Fruit fly (Drosophila melanogaster): ENCODE data around the gene CG15760.

Gene CG15760

dm6 chrX:13630290-13630900 is 39.1 kb upstream of the CG15760 start (continued):
- TF ChIP-seq pan (optimal IDR thresholded peaks at IDR 0.05) (no peak), pan (GFP tag; optimal IDR thresholded peaks at IDR 0.05 in 1 of 2, IDR thresholded peaks at IDR 0.05 in 1 of 2) (peak in 1 of 2 experiments; percentile 23), ftz-f1 (GFP tag; optimal IDR thresholded peaks at IDR 0.05) (no peak), CG14667 (GFP tag; IDR thresholded peaks at IDR 0.05) (0 out of 2 replicates have a peak, but pooled peaks have one; percentile 7), CG1603 (tag; optimal IDR thresholded peaks at IDR 0.05) (peak; percentile 45), ham (GFP tag; IDR thresholded peaks at IDR 0.05) (no peak), Drgx (GFP tag; IDR thresholded peaks at IDR 0.05) (0 out of 2 replicates have a peak, but pooled peaks have one; percentile 8), CG13624 (GFP tag; optimal IDR thresholded peaks at IDR 0.05) (no peak), al (GFP tag; IDR thresholded peaks at IDR 0.05) (no peak), nau (GFP tag; optimal IDR thresholded peaks at IDR 0.05) (no peak), CG17568 (GFP tag; optimal IDR thresholded peaks at IDR 0.05) (no peak), CHES-1-like (GFP tag; optimal IDR thresholded peaks at IDR 0.05) (peak; percentile 15), CG12219 (GFP tag; optimal IDR thresholded peaks at IDR 0.05) (no peak), tll (GFP tag; optimal IDR thresholded peaks at IDR 0.05) (no peak), dpn (GFP tag; optimal IDR thresholded peaks at IDR 0.05) (peak; percentile 1 to 26), PHDP (tag; optimal IDR thresholded peaks at IDR 0.05) (peak; percentile 25), Mrtf (GFP tag; IDR thresholded peaks at IDR 0.05) (no peak), vvl (GFP tag; IDR thresholded peaks at IDR 0.05) (peak; percentile 25; the same call in 1 of the 2 replicates), CG10267 (tag; optimal IDR thresholded peaks at IDR 0.05) (peak; percentile 16), CG4424 (GFP tag; optimal IDR thresholded peaks at IDR 0.05) (peak; percentile 37), BEAF-32 (GFP tag; optimal IDR thresholded peaks at IDR 0.05) (no peak), odd (GFP tag; optimal IDR thresholded peaks at IDR 0.05) (no peak), Sry-δ (GFP tag; optimal IDR thresholded peaks at IDR 0.05) (peak; percentile 11), Atf-2 (GFP tag; optimal IDR thresholded peaks at IDR 0.05) (no peak), mld (GFP tag; IDR thresholded peaks at IDR 0.05; ENCODE audit: partially characterized antibody) (no peak), lola (GFP tag; optimal IDR thresholded peaks at IDR 0.05) (peak in 1 of 3 experiments; percentile 25), Dek (tag; optimal IDR thresholded peaks at IDR 0.05) (no peak), stwl (tag; optimal IDR thresholded peaks at IDR 0.05) (no peak), zen2 (GFP tag; IDR thresholded peaks at IDR 0.05; ENCODE audit: partially characterized antibody) (no peak), unpg (GFP tag; optimal IDR thresholded peaks at IDR 0.05) (peak; percentile 46), CG17359 (tag; optimal IDR thresholded peaks at IDR 0.05) (peak; percentile 30), Aef1 (GFP tag; IDR thresholded peaks at IDR 0.05) (no peak), CG10462 (GFP tag; optimal IDR thresholded peaks at IDR 0.05) (peak; percentile 3), dm (GFP tag; optimal IDR thresholded peaks at IDR 0.05) (no peak), Hsf (GFP tag; optimal IDR thresholded peaks at IDR 0.05) (peak; percentile 7), ranshi (GFP tag; IDR thresholded peaks at IDR 0.05) (no peak), gem (tag; optimal IDR thresholded peaks at IDR 0.05) (peak; percentile 60), dati (GFP tag; IDR thresholded peaks at IDR 0.05) (no peak), CG11504 (tag; optimal IDR thresholded peaks at IDR 0.05) (peak; percentile 58), CG18619 (GFP tag; optimal IDR thresholded peaks at IDR 0.05) (no peak), CG12391 (tag; optimal IDR thresholded peaks at IDR 0.05) (peak; percentile 30), twi (tag; optimal IDR thresholded peaks at IDR 0.05) (no peak), ato (GFP tag; IDR thresholded peaks at IDR 0.05; ENCODE audit: partially characterized antibody) (no peak), fd3F (GFP tag; optimal IDR thresholded peaks at IDR 0.05) (no peak), CG13894 (tag; optimal IDR thresholded peaks at IDR 0.05) (no peak), CG11695 (GFP tag; IDR thresholded peaks at IDR 0.05) (no peak), CG3281 (GFP tag; optimal IDR thresholded peaks at IDR 0.05) (no peak), Nf-YC (tag; optimal IDR thresholded peaks at IDR 0.05) (no peak), CG10979 (tag; optimal IDR thresholded peaks at IDR 0.05) (peak; percentile 59)
